Worm (Caenorhabditis elegans) whole organism, early embryonic: Measurements from ENCODE around the gene bli-5.

ENCODE experiments used
- B0310.2 ChIP-seq: sonication (generic microtip); optimal IDR thresholded peaks from 2 replicates; lab custom pipeline; 2016; ENCODE audit warnings: mild to moderate bottlenecking, missing genetic modification characterization, missing compliant biosample characterization
- F13C5.2 ChIP-seq: sonication (generic microtip); optimal IDR thresholded peaks from 2 replicates; lab custom pipeline; 2017; ENCODE audit warnings: mild to moderate bottlenecking, missing genetic modification characterization, inconsistent platforms, missing compliant biosample characterization
- aly-1 ChIP-seq: sonication (generic microtip); optimal IDR thresholded peaks from 2 replicates; lab custom pipeline; 2016; ENCODE audit warnings: missing genetic modification characterization, missing compliant biosample characterization
- ama-1 ChIP-seq: fragments of 150-350 bp; optimal IDR thresholded peaks from 2 replicates; lab custom pipeline; 2014
- ceh-13 ChIP-seq: fragments of 200-800 bp; sonication (Bioruptor generic); optimal IDR thresholded peaks from 2 replicates; lab custom pipeline; 2018; ENCODE audit warnings: mild to moderate bottlenecking, missing genetic modification characterization, missing compliant biosample characterization
- ceh-36 ChIP-seq: sonication (generic microtip); optimal IDR thresholded peaks from 2 replicates; lab custom pipeline; 2016; ENCODE audit warnings: missing genetic modification characterization, inconsistent platforms, missing compliant biosample characterization
- ets-7 ChIP-seq: sonication (generic microtip); optimal IDR thresholded peaks from 2 replicates; lab custom pipeline; 2016; ENCODE audit warnings: missing genotype, missing genetic modification characterization, missing compliant biosample characterization
- flt-1 ChIP-seq: fragments of 200-800 bp; sonication (Bioruptor generic); IDR thresholded peaks from 2 replicates; pipeline ENCODE4 v1.3.6; 2022; ENCODE audit warnings: missing genetic modification characterization, missing compliant biosample characterization
- hmbx-1 ChIP-seq: sonication (generic microtip); optimal IDR thresholded peaks from 2 replicates; lab custom pipeline; 2016; ENCODE audit warnings: mild to moderate bottlenecking, missing genetic modification characterization, missing compliant biosample characterization
- hmg-4 ChIP-seq: fragments of 200-800 bp; sonication (Bioruptor generic); optimal IDR thresholded peaks from 2 replicates; lab custom pipeline; 2018; ENCODE audit warnings: mild to moderate bottlenecking, missing genetic modification characterization, missing compliant biosample characterization
- hnd-1 ChIP-seq: sonication (generic microtip); optimal IDR thresholded peaks from 2 replicates; lab custom pipeline; 2016; ENCODE audit warnings: missing genetic modification characterization, missing compliant biosample characterization
- pes-1 ChIP-seq: fragments of 200-800 bp; sonication (Bioruptor generic); IDR thresholded peaks from 2 replicates; pipeline ENCODE4 v1.3.6; 2022; ENCODE audit warnings: missing genetic modification reagents, missing genetic modification characterization, missing compliant biosample characterization
- scrt-1 ChIP-seq: fragments of 200-800 bp; sonication (Bioruptor generic); IDR thresholded peaks from 2 replicates; pipeline ENCODE4 v1.3.6; 2022; ENCODE audit warnings: missing genetic modification characterization, missing compliant biosample characterization
- sea-1 ChIP-seq: fragments of 200-800 bp; sonication (Bioruptor generic); conservative IDR thresholded peaks from 2 replicates; pipeline ENCODE4 v1.3.6; 2022; ENCODE audit warnings: missing genetic modification characterization, missing compliant biosample characterization
- tbx-11 ChIP-seq: fragments of 200-800 bp; sonication (Bioruptor generic); IDR thresholded peaks from 2 replicates; pipeline ENCODE4 v1.3.6; 2022; ENCODE audit warnings: missing genetic modification characterization, missing compliant biosample characterization
- tbx-37 ChIP-seq: fragments of 200-800 bp; sonication (Bioruptor generic); conservative IDR thresholded peaks from 2 replicates; pipeline ENCODE4 v1.3.6; 2022; ENCODE audit warnings: missing genetic modification reagents, missing genetic modification characterization, missing compliant biosample characterization
- tra-4 ChIP-seq: sonication (generic microtip); optimal IDR thresholded peaks from 2 replicates; lab custom pipeline; 2017; ENCODE audit warnings: missing genetic modification characterization, missing compliant biosample characterization

bli-5 gene

ce11 chrIII:13427817-13428216 is 1.8 kb downstream of the bli-5 start:
- no peak for TF ChIP-seq pes-1 (GFP tag; lab: Robert Waterston, UW)
- no peak for TF ChIP-seq ceh-36
- TF ChIP-seq ets-7 (tag; lab: Kevin White, UChicago) = no peak
- TF ChIP-seq B0310.2 (tag; lab: Kevin White, UChicago) = no peak
- no peak for TF ChIP-seq ceh-13 (GFP tag; lab: Kevin White, UChicago)
- TF ChIP-seq F13C5.2 = no peak
- TF ChIP-seq hnd-1 (tag; lab: Kevin White, UChicago) = no peak
- TF ChIP-seq flt-1 = no peak
- no peak for TF ChIP-seq hmg-4 (GFP tag; lab: Kevin White, UChicago)
- no peak for TF ChIP-seq hmbx-1 (tag; lab: Kevin White, UChicago)
- no peak for TF ChIP-seq tbx-11 (GFP tag; lab: Robert Waterston, UW)
- TF ChIP-seq tbx-37 = no peak
- no peak for TF ChIP-seq ama-1 (lab: Kevin White, UChicago)
- no peak for TF ChIP-seq tra-4 (tag; lab: Kevin White, UChicago)
- no peak for TF ChIP-seq sea-1
- no peak for TF ChIP-seq scrt-1
- no peak for TF ChIP-seq aly-1 (tag; lab: Kevin White, UChicago)

- TF ChIP-seq hmbx-1 (tag; lab: Kevin White, UChicago) (no peak), ceh-36 (no peak), F13C5.2 (no peak), ets-7 (tag; lab: Kevin White, UChicago) (no peak)
Observed at ce11 chrIII:13426036-13426435, 3.5 kb downstream of the bli-5 start, which contains the start of gene cope-1. cope-1 (plus strand) TSS chrIII:13426264.

ce11 chrIII:13423414-13423813 is 6.2 kb downstream of the bli-5 start, which contains the start of gene exo-1:
exo-1 (plus strand) TSS chrIII:13423514.
- no peak for TF ChIP-seq hnd-1 (tag; lab: Kevin White, UChicago)
- no peak for TF ChIP-seq ama-1 (lab: Kevin White, UChicago)
- TF ChIP-seq ceh-13 (GFP tag; lab: Kevin White, UChicago) = no peak
- no peak for TF ChIP-seq F13C5.2
- no peak for TF ChIP-seq tbx-37
- no peak for TF ChIP-seq pes-1 (GFP tag; lab: Robert Waterston, UW)
- TF ChIP-seq ets-7 (tag; lab: Kevin White, UChicago) = no peak
- no peak for TF ChIP-seq aly-1 (tag; lab: Kevin White, UChicago)
- no peak for TF ChIP-seq hmg-4 (GFP tag; lab: Kevin White, UChicago)
- no peak for TF ChIP-seq sea-1
- no peak for TF ChIP-seq tra-4 (tag; lab: Kevin White, UChicago)
- no peak for TF ChIP-seq tbx-11 (GFP tag; lab: Robert Waterston, UW)

ce11 chrIII:13418975-13419374 is 10.6 kb downstream of the bli-5 start:
- TF ChIP-seq ceh-36 (no peak), tbx-37 (no peak), flt-1 (no peak), hmg-4 (GFP tag; lab: Kevin White, UChicago) (no peak), scrt-1 (no peak), pes-1 (GFP tag; lab: Robert Waterston, UW) (no peak)

- TF ChIP-seq sea-1 (no peak), tra-4 (tag; lab: Kevin White, UChicago) (no peak), F13C5.2 (no peak), hmbx-1 (tag; lab: Kevin White, UChicago) (no peak), scrt-1 (no peak), hnd-1 (tag; lab: Kevin White, UChicago) (no peak), aly-1 (tag; lab: Kevin White, UChicago) (no peak), hmg-4 (GFP tag; lab: Kevin White, UChicago) (no peak), ama-1 (lab: Kevin White, UChicago) (no peak), ceh-13 (GFP tag; lab: Kevin White, UChicago) (no peak), ceh-36 (no peak), pes-1 (GFP tag; lab: Robert Waterston, UW) (no peak), B0310.2 (tag; lab: Kevin White, UChicago) (no peak), ets-7 (tag; lab: Kevin White, UChicago) (no peak), flt-1 (no peak), tbx-11 (GFP tag; lab: Robert Waterston, UW) (no peak), tbx-37 (no peak)
Observed at ce11 chrIII:13411202-13411601, 18.4 kb downstream of the bli-5 start.

- no peak for TF ChIP-seq tbx-37
- no peak for TF ChIP-seq pes-1 (GFP tag; lab: Robert Waterston, UW)
- TF ChIP-seq sea-1 = no peak
- TF ChIP-seq ceh-13 (GFP tag; lab: Kevin White, UChicago) = no peak
- TF ChIP-seq hnd-1 (tag; lab: Kevin White, UChicago) = no peak
- no peak for TF ChIP-seq scrt-1
- TF ChIP-seq hmg-4 (GFP tag; lab: Kevin White, UChicago) = no peak
- no peak for TF ChIP-seq ets-7 (tag; lab: Kevin White, UChicago)
- no peak for TF ChIP-seq aly-1 (tag; lab: Kevin White, UChicago)
- no peak for TF ChIP-seq B0310.2 (tag; lab: Kevin White, UChicago)
- TF ChIP-seq F13C5.2 = no peak
- TF ChIP-seq hmbx-1 (tag; lab: Kevin White, UChicago) = no peak
- no peak for TF ChIP-seq tra-4 (tag; lab: Kevin White, UChicago)
- no peak for TF ChIP-seq flt-1
- no peak for TF ChIP-seq tbx-11 (GFP tag; lab: Robert Waterston, UW)
- TF ChIP-seq ama-1 (lab: Kevin White, UChicago) = no peak
- no peak for TF ChIP-seq ceh-36
Observed at ce11 chrIII:13409498-13409897, 20.1 kb downstream of the bli-5 start, which contains the start of gene myo-6. myo-6 (plus strand) TSS chrIII:13409798.

ce11 chrIII:13405504-13405903 is 24.1 kb downstream of the bli-5 start, which contains the start of gene nas-1:
nas-1 (plus strand) TSS chrIII:13405804.
- TF ChIP-seq aly-1 (tag; lab: Kevin White, UChicago) (no peak), tbx-11 (GFP tag; lab: Robert Waterston, UW) (no peak), hmg-4 (GFP tag; lab: Kevin White, UChicago) (no peak), pes-1 (GFP tag; lab: Robert Waterston, UW) (no peak), flt-1 (no peak), sea-1 (no peak), hnd-1 (tag; lab: Kevin White, UChicago) (no peak)

- no peak for TF ChIP-seq ets-7 (tag; lab: Kevin White, UChicago)
- TF ChIP-seq tbx-37 = no peak
- TF ChIP-seq ama-1 (lab: Kevin White, UChicago) = no peak
- TF ChIP-seq pes-1 (GFP tag; lab: Robert Waterston, UW) = no peak
- no peak for TF ChIP-seq sea-1
- no peak for TF ChIP-seq F13C5.2
- no peak for TF ChIP-seq hmbx-1 (tag; lab: Kevin White, UChicago)
- no peak for TF ChIP-seq tbx-11 (GFP tag; lab: Robert Waterston, UW)
- TF ChIP-seq B0310.2 (tag; lab: Kevin White, UChicago) = no peak
- TF ChIP-seq scrt-1 = no peak
- TF ChIP-seq ceh-13 (GFP tag; lab: Kevin White, UChicago) = no peak
- TF ChIP-seq aly-1 (tag; lab: Kevin White, UChicago) = no peak
- TF ChIP-seq ceh-36 = no peak
- TF ChIP-seq tra-4 (tag; lab: Kevin White, UChicago) = no peak
Observed at ce11 chrIII:13404418-13404817, 25.1 kb downstream of the bli-5 start, which contains the start of gene ttr-52. ttr-52 (plus strand) TSS chrIII:13404718.
